Worm (Caenorhabditis elegans): ENCODE measurements around the gene panl-2.

The panl-2 gene

DNA sequence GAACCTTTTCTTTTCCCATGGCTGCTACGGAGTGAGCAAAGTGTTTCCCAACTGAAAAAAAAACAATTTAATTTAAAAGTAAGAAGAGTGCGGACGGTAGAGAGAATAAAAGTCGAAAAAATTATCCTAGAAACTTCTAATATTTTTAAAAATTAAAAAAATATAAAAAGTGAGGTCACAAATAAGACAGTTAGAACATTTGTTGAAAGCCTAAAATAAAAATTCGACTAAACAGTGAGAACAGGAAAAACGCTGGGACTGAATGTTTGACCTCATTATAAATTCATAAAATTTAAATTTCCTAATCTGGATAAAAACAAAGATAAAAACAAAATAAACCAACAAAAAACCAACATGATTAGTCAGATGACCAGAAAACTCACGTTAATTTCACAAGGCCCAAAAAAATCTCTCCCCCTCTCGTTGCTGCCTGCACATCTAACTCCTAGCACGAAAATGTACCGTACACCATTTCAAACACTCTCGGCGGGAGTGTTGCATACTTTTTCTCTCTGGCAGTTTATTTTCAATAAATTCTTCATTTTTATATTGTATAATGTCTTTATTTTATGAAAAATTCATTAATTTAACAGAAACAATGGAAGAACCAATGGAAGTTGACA lies 3.8 kb upstream of the panl-2 start, which contains the start of the genes eef-1A.1 and rfc-4 (continued):
- peak; percentile 91 for TF ChIP-seq snpc-4 (tag; optimal IDR thresholded peaks at IDR 0.05)
- TF ChIP-seq ceh-28 (tag; optimal IDR thresholded peaks at IDR 0.05) = peak; percentile 77
- peak; percentile 99 for TF ChIP-seq lin-15B (tag; optimal IDR thresholded peaks at IDR 0.05)
- TF ChIP-seq nfya-1 (tag; optimal IDR thresholded peaks at IDR 0.05; ENCODE audit: insufficient read depth) = peak; percentile 99
- TF ChIP-seq nhr-76 (tag; optimal IDR thresholded peaks at IDR 0.05) = peak; percentile 41
- peak; percentile 90 for TF ChIP-seq fkh-10 (GFP tag; optimal IDR thresholded peaks at IDR 0.05)
- TF ChIP-seq elt-1 (tag; optimal IDR thresholded peaks at IDR 0.05) = peak; percentile 70
- TF ChIP-seq egl-5 (tag; optimal IDR thresholded peaks at IDR 0.05) = peak; percentile 99
- TF ChIP-seq nhr-237 (tag; optimal IDR thresholded peaks at IDR 0.05) = no peak
- TF ChIP-seq skn-1 (tag; optimal IDR thresholded peaks at IDR 0.05) = peak; percentile 94
- TF ChIP-seq nhr-77 (tag; optimal IDR thresholded peaks at IDR 0.05) = peak; percentile 19
- peak; percentile 60 for TF ChIP-seq ztf-4 (tag; optimal IDR thresholded peaks at IDR 0.05)
- no peak for TF ChIP-seq daf-12 (tag; optimal IDR thresholded peaks at IDR 0.05)
- peak; percentile 79 for TF ChIP-seq ama-1 (optimal IDR thresholded peaks at IDR 0.05)

DNA sequence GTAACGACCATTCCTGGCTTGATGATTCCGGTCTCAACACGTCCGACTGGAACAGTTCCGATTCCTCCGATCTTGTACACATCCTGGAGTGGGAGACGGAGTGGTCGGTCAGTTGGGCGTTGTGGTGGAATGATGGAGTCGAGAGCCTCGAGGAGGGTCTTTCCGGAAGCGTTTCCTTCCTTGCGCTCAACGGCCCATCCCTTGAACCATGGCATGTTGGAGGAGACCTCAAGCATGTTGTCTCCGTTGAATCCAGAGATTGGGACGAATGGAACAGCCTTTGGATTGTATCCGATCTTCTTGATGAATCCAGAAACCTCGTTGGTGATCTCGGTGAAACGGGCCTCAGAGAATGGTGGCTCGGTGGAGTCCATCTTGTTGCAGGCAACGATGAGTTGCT lies 2.8 kb upstream of the panl-2 start:
- TF ChIP-seq ceh-82 (tag; optimal IDR thresholded peaks at IDR 0.05) = no peak
- TF ChIP-seq aly-2 (tag; optimal IDR thresholded peaks at IDR 0.05) = no peak
- TF ChIP-seq hmg-11 (tag; optimal IDR thresholded peaks at IDR 0.05) = no peak
- TF ChIP-seq ztf-11 (tag; optimal IDR thresholded peaks at IDR 0.05) = no peak
- TF ChIP-seq sea-2 (GFP tag; optimal IDR thresholded peaks at IDR 0.05) = no peak
- no peak for TF ChIP-seq nhr-76 (tag; optimal IDR thresholded peaks at IDR 0.05)
- no peak for TF ChIP-seq tbx-2 (tag; optimal IDR thresholded peaks at IDR 0.05)
- no peak for TF ChIP-seq elt-3 (tag; optimal IDR thresholded peaks at IDR 0.05)
- TF ChIP-seq elt-1 (tag; optimal IDR thresholded peaks at IDR 0.05) = no peak
- no peak for TF ChIP-seq nhr-11 (tag; optimal IDR thresholded peaks at IDR 0.05)
- TF ChIP-seq nhr-28 (tag; optimal IDR thresholded peaks at IDR 0.05) = no peak
- no peak for TF ChIP-seq egl-27 (tag; optimal IDR thresholded peaks at IDR 0.05)

DNA sequence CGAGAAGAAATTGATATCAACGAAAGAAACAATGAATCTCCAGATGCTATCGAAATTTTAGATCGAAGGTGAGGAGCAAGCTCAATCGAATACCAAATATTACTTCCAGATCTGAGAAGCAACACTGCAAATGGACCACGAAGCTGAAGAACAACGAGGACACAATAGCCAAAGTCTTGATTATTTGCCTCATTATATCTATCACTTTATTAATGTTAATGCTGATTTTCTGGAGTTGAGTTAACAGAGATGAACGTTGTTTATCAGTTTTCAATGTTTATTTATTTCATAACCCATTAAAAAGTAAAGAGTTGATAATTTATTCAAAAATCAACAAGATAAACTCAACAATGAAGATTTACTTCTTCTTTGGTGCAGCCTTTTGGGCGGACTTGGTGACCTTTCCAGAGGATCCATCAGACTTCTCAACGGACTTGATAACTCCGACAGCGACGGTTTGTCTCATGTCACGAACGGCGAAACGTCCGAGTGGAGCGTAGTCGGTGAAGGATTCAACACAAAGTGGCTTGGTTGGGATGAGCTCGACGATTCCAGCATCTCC lies 1.9 kb upstream of the panl-2 start:
- TF ChIP-seq nhr-28 (tag; optimal IDR thresholded peaks at IDR 0.05) (no peak), eor-1 (tag; optimal IDR thresholded peaks at IDR 0.05) (no peak), elt-2 (tag; optimal IDR thresholded peaks at IDR 0.05) (peak; percentile 9), ama-1 (optimal IDR thresholded peaks at IDR 0.05) (peak; percentile 89)

DNA sequence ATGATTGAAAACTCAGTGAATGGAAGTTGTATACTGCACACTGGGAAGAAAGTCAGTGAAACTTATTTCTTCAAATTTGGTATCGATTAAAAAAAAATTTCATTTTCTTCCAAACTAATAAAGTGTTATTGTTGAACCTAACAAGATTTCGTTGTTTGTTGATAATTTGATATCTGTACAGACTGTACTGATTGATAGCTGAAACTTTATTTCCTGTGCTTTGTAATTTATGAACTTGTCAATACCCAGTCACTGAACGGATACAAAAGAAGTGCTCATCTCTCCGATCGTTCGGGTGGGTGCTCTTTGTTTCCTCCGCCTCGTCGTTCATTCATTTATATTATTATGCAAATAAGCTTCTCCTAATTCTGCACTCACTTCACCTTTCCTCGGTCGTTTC lies 1.2 kb upstream of the panl-2 start, which contains the start of gene F31E3.12:
TSS of gene F31E3.12 (plus strand) at position 301 of the 400 bp plus-strand sequence.
- TF ChIP-seq nfya-1 (tag; optimal IDR thresholded peaks at IDR 0.05; ENCODE audit: insufficient read depth) = no peak
- no peak for TF ChIP-seq mml-1 (tag; optimal IDR thresholded peaks at IDR 0.05)
- TF ChIP-seq mdl-1 (tag; optimal IDR thresholded peaks at IDR 0.05) = no peak
- no peak for TF ChIP-seq nhr-12 (tag; optimal IDR thresholded peaks at IDR 0.05)
- TF ChIP-seq ceh-28 (tag; optimal IDR thresholded peaks at IDR 0.05) = no peak
- TF ChIP-seq nhr-67 (tag; optimal IDR thresholded peaks at IDR 0.05) = no peak
- TF ChIP-seq nhr-76 (tag; optimal IDR thresholded peaks at IDR 0.05) = no peak
- no peak for TF ChIP-seq ceh-82 (tag; optimal IDR thresholded peaks at IDR 0.05)
- TF ChIP-seq sea-2 (GFP tag; optimal IDR thresholded peaks at IDR 0.05) = no peak
- no peak for TF ChIP-seq unc-62 (GFP tag; optimal IDR thresholded peaks at IDR 0.05)
- no peak for TF ChIP-seq nhr-23 (tag; optimal IDR thresholded peaks at IDR 0.05)
- no peak for TF ChIP-seq tbx-2 (tag; optimal IDR thresholded peaks at IDR 0.05)
- TF ChIP-seq ceh-16 (tag; optimal IDR thresholded peaks at IDR 0.05) = no peak
- no peak for TF ChIP-seq snpc-4 (tag; optimal IDR thresholded peaks at IDR 0.05)
- TF ChIP-seq jun-1 (tag; optimal IDR thresholded peaks at IDR 0.05) = no peak
- TF ChIP-seq elt-3 (tag; optimal IDR thresholded peaks at IDR 0.05) = no peak

ce11 chrIII:6968655-6969054 lies 725 bp upstream of the panl-2 start:
- no peak for TF ChIP-seq elt-3 (tag; optimal IDR thresholded peaks at IDR 0.05)
- no peak for TF ChIP-seq ceh-16 (tag; optimal IDR thresholded peaks at IDR 0.05)

All from whole organism, L3 larva.